Fruit fly (Drosophila melanogaster) whole organism, embryonic: ENCODE measurements around the gene Ufd1.

Experiments
- Camta ChIP-seq: fragments of 200-800 bp; sonication (Bioruptor generic); optimal IDR thresholded peaks from 2 replicates; lab custom pipeline; 2016; ENCODE audit warnings: missing biosample characterization, missing genetic modification characterization
- H15 ChIP-seq: fragments of 200-800 bp; sonication (Bioruptor generic); IDR thresholded peaks from 3 replicates; pipeline ENCODE4 v1.3.6; 2022; ENCODE audit warnings: missing biosample characterization, missing genetic modification characterization

DNA sequence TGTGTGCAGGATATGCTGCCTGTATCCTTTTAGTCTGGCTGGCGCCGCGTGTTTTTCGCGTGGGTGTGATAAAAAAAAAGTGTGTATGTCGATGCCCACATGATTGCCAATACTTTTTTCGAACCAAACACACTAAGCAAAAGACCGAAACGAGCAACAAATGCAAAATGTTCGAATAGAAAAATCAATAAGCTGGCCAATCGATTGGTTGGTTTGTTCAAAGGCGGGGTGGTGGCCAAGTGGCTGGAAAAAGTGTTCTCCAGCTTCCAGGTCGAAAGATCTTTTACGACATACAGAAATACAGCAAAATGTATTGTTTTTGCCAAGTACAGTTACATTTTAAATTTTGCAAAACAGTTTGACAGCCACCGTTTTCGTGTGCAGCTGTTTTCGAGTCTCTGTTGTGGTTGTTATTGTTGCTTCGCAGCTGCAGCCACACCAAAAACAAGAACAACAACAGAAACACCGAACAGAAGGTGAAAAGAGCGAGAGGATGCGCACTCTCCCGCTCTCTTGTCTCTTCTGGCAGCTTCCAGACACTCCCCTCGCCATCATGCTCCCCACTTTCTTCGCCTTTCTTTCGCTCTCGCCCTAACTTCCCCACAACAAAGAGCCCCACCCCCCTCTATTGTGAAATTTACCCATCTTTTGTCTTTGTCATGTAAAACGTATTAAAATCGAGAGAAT lies 725 bp upstream of the Ufd1 start:
- TF ChIP-seq H15 (GFP tag; lab: Robert Waterston, UW) (no peak), Camta (GFP tag; lab: Kevin White, UChicago) (no peak)
